Fruit fly (Drosophila melanogaster) whole organism, embryonic: ENCODE measurements around the gene dlp.
A peak's percentile ranks its signal among the peaks of the same experiment; 100 is the strongest.

Experiments
- Ada2b ChIP-seq: fragments of 200-800 bp; sonication (Bioruptor generic); IDR thresholded peaks from 2 replicates; pipeline ENCODE4 v1.3.6; 2022; ENCODE audit warnings: missing biosample characterization, missing genetic modification characterization
- CG10267 ChIP-seq: fragments of 200-800 bp; sonication (Bioruptor generic); optimal IDR thresholded peaks from 2 replicates; lab custom pipeline; 2018; ENCODE audit warnings: missing biosample characterization, mild to moderate bottlenecking, missing genetic modification characterization, moderate library complexity
- CG10979 ChIP-seq: fragments of 200-800 bp; sonication (Bioruptor generic); optimal IDR thresholded peaks from 2 replicates; lab custom pipeline; 2018; ENCODE audit warnings: missing biosample characterization, mild to moderate bottlenecking, missing genetic modification characterization, moderate library complexity
- CG11247 ChIP-seq: fragments of 200-800 bp; sonication (Bioruptor generic); IDR thresholded peaks from 2 replicates; pipeline ENCODE4 v1.3.6; 2022; ENCODE audit warnings: missing biosample characterization, missing genetic modification characterization
- CG14050 ChIP-seq: fragments of 200-800 bp; sonication (Bioruptor generic); IDR thresholded peaks from 3 replicates; pipeline ENCODE4 v1.3.6; 2022; ENCODE audit warnings: missing biosample characterization, missing genetic modification characterization
- CG15696 ChIP-seq: fragments of 200-800 bp; sonication (Bioruptor generic); optimal IDR thresholded peaks from 2 replicates; lab custom pipeline; 2019; ENCODE audit warnings: missing biosample characterization, mild to moderate bottlenecking, missing genetic modification characterization, moderate library complexity
- CG17829 ChIP-seq: fragments of 200-800 bp; optimal IDR thresholded peaks from 2 replicates; lab custom pipeline; 2019; ENCODE audit warnings: missing biosample characterization, mild to moderate bottlenecking, missing genetic modification characterization, moderate library complexity
- CG1832 ChIP-seq: fragments of 200-800 bp; sonication (Bioruptor generic); optimal IDR thresholded peaks from 2 replicates; lab custom pipeline; 2017; ENCODE audit warnings: missing biosample characterization, mild to moderate bottlenecking, missing genetic modification characterization, inconsistent platforms
- CG2120 ChIP-seq: fragments of 200-800 bp; sonication (Bioruptor generic); optimal IDR thresholded peaks from 3 replicates; lab custom pipeline; 2016; ENCODE audit warnings: missing biosample characterization, missing genetic modification characterization
- CG34376 ChIP-seq: fragments of 200-800 bp; sonication (Bioruptor generic); optimal IDR thresholded peaks from 2 replicates; lab custom pipeline; 2018; ENCODE audit warnings: missing biosample characterization, mild to moderate bottlenecking, missing genetic modification characterization
- CG4360 ChIP-seq: fragments of 200-800 bp; sonication (Bioruptor generic); IDR thresholded peaks from 2 replicates; pipeline ENCODE4 v1.3.6; 2022; ENCODE audit warnings: missing biosample characterization, missing genetic modification characterization
- CG4404 ChIP-seq: fragments of 200-800 bp; sonication (Bioruptor generic); IDR thresholded peaks from 2 replicates; pipeline ENCODE4 v1.3.6; 2022; ENCODE audit warnings: missing biosample characterization, missing genetic modification characterization
- CG7556 ChIP-seq: fragments of 200-800 bp; sonication (Bioruptor generic); optimal IDR thresholded peaks from 2 replicates; lab custom pipeline; 2017; ENCODE audit warnings: missing biosample characterization, mild to moderate bottlenecking, missing genetic modification characterization
- CG7786 ChIP-seq: fragments of 200-800 bp; sonication (Bioruptor generic); optimal IDR thresholded peaks from 2 replicates; lab custom pipeline; 2016; ENCODE audit warnings: missing biosample characterization, missing genetic modification characterization
- CG8089 ChIP-seq: fragments of 200-800 bp; sonication (Bioruptor generic); optimal IDR thresholded peaks from 3 replicates; lab custom pipeline; 2016; ENCODE audit warnings: missing biosample characterization, missing genetic modification characterization
- CG8388 ChIP-seq: fragments of 200-800 bp; sonication (Bioruptor generic); optimal IDR thresholded peaks from 2 replicates; lab custom pipeline; 2019; ENCODE audit warnings: missing biosample characterization, mild to moderate bottlenecking, missing genetic modification characterization, moderate library complexity
- CG9437 ChIP-seq: fragments of 200-800 bp; sonication (Bioruptor generic); optimal IDR thresholded peaks from 2 replicates; lab custom pipeline; 2018; ENCODE audit warnings: missing biosample characterization, mild to moderate bottlenecking, missing genetic modification characterization
- CG9609 ChIP-seq: fragments of 200-800 bp; sonication (Bioruptor generic); optimal IDR thresholded peaks from 3 replicates; lab custom pipeline; 2016; ENCODE audit warnings: missing biosample characterization, missing genetic modification characterization
- Dbx ChIP-seq: fragments of 200-800 bp; sonication (Bioruptor generic); IDR thresholded peaks from 3 replicates; pipeline ENCODE4 v1.3.6; 2022; ENCODE audit warnings: missing biosample characterization, missing genetic modification characterization
- Dip3 ChIP-seq: fragments of 200-800 bp; sonication (Bioruptor generic); optimal IDR thresholded peaks from 3 replicates; lab custom pipeline; 2016; ENCODE audit warnings: missing biosample characterization, missing genetic modification characterization
- Drgx ChIP-seq: fragments of 200-800 bp; sonication (Bioruptor generic); IDR thresholded peaks from 2 replicates; pipeline ENCODE4 v1.3.6; 2022; ENCODE audit warnings: missing biosample characterization, missing genetic modification characterization
- E2f1 ChIP-seq: fragments of 200-800 bp; sonication (Bioruptor generic); IDR thresholded peaks from 2 replicates; pipeline ENCODE4 v1.3.6; 2022; ENCODE audit warnings: missing biosample characterization, missing genetic modification characterization
- Ets97D ChIP-seq: fragments of 200-800 bp; sonication (Bioruptor generic); optimal IDR thresholded peaks from 3 replicates; lab custom pipeline; 2016; ENCODE audit warnings: missing biosample characterization, missing genetic modification characterization
- Hr78 ChIP-seq, 2 experiments: fragments of 200-800 bp in 1 of 2; fragments of >200 bp in 1 of 2; sonication (Bioruptor generic) in 1 of 2; optimal IDR thresholded peaks; 2 replicates each; lab custom pipeline; 2017 to 2019; ENCODE audit warnings: missing biosample characterization in 2 of 2, missing genetic modification characterization in 2 of 2, mild to moderate bottlenecking in 1 of 2, moderate library complexity in 1 of 2
- NC2β ChIP-seq: fragments of 200-800 bp; sonication (Bioruptor generic); optimal IDR thresholded peaks from 2 replicates; lab custom pipeline; 2016; ENCODE audit warnings: missing biosample characterization, missing genetic modification characterization
- Nf-YC ChIP-seq: fragments of 200-800 bp; optimal IDR thresholded peaks from 3 replicates; lab custom pipeline; 2019; ENCODE audit warnings: missing biosample characterization, mild to moderate bottlenecking, missing genetic modification characterization, moderate library complexity
- Vsx1 ChIP-seq: fragments of 200-800 bp; sonication (Bioruptor generic); optimal IDR thresholded peaks from 2 replicates; lab custom pipeline; 2017; ENCODE audit warnings: missing biosample characterization, mild to moderate bottlenecking, missing genetic modification characterization, missing genetic modification reagents
- abd-A ChIP-seq: fragments of 200-800 bp; sonication (Bioruptor generic); optimal IDR thresholded peaks from 3 replicates; lab custom pipeline; 2019; ENCODE audit warnings: missing biosample characterization, mild to moderate bottlenecking, missing genetic modification characterization, moderate library complexity
- ara ChIP-seq: fragments of 200-800 bp; sonication (Bioruptor generic); IDR thresholded peaks from 2 replicates; pipeline ENCODE4 v1.3.6; 2022; ENCODE audit warnings: missing biosample characterization, missing genetic modification characterization
- ash1 ChIP-seq: fragments of 200-800 bp; sonication (Bioruptor generic); optimal IDR thresholded peaks from 2 replicates; lab custom pipeline; 2018; ENCODE audit warnings: missing biosample characterization, mild to moderate bottlenecking, missing genetic modification characterization
- bsh ChIP-seq, 2 experiments: fragments of 200-800 bp; sonication (Bioruptor generic); optimal IDR thresholded peaks; 2 replicates each; lab custom pipeline; 2017 to 2018; ENCODE audit warnings: mild to moderate bottlenecking in 2 of 2, missing biosample characterization in 2 of 2, missing genetic modification characterization in 2 of 2, moderate library complexity in 1 of 2
- cato ChIP-seq: fragments of 200-800 bp; sonication (Bioruptor generic); optimal IDR thresholded peaks from 2 replicates; lab custom pipeline; 2016; ENCODE audit warnings: missing biosample characterization, missing genetic modification characterization, borderline replicate concordance
- eve ChIP-seq, 2 experiments: fragments of >200 bp; optimal IDR thresholded peaks; 2 replicates each; lab custom pipeline; 2017; ENCODE audit warnings: missing biosample characterization in 2 of 2, missing genetic modification characterization in 2 of 2
- fd102C ChIP-seq: fragments of 200-800 bp; sonication (Bioruptor generic); optimal IDR thresholded peaks from 2 replicates; lab custom pipeline; 2018; ENCODE audit warnings: missing biosample characterization, mild to moderate bottlenecking, missing genetic modification characterization, moderate library complexity
- fd64A ChIP-seq: fragments of 200-800 bp; sonication (Bioruptor generic); optimal IDR thresholded peaks from 3 replicates; lab custom pipeline; 2018; ENCODE audit warnings: missing biosample characterization, mild to moderate bottlenecking, missing genetic modification characterization
- gfzf ChIP-seq: fragments of 200-800 bp; sonication (Bioruptor generic); optimal IDR thresholded peaks from 2 replicates; lab custom pipeline; 2016; ENCODE audit warnings: missing biosample characterization, mild to moderate bottlenecking, missing genetic modification characterization, moderate library complexity
- gro ChIP-seq: fragments of 200-800 bp; sonication (Bioruptor generic); optimal IDR thresholded peaks from 2 replicates; lab custom pipeline; 2016; ENCODE audit warnings: missing biosample characterization, missing genetic modification characterization
- kay ChIP-seq: fragments of 200-800 bp; sonication (Bioruptor generic); optimal IDR thresholded peaks from 2 replicates; lab custom pipeline; 2016; ENCODE audit warnings: missing biosample characterization, missing genetic modification characterization
- mld ChIP-seq: fragments of 200-800 bp; sonication (Bioruptor generic); IDR thresholded peaks from 3 replicates; pipeline ENCODE4 v1.3.6; 2022; ENCODE audit warnings: missing biosample characterization, missing genetic modification characterization; ENCODE audit not compliant: partially characterized antibody
- pfk ChIP-seq: fragments of 200-800 bp; sonication (Bioruptor generic); optimal IDR thresholded peaks from 2 replicates; lab custom pipeline; 2018; ENCODE audit warnings: missing biosample characterization, mild to moderate bottlenecking, missing genetic modification characterization, moderate library complexity
- pita ChIP-seq: fragments of 200-800 bp; sonication (Bioruptor generic); optimal IDR thresholded peaks from 2 replicates; lab custom pipeline; 2017; ENCODE audit warnings: missing biosample characterization, mild to moderate bottlenecking, missing genetic modification characterization
- repo ChIP-seq: fragments of 200-800 bp; sonication (Bioruptor generic); optimal IDR thresholded peaks from 2 replicates; lab custom pipeline; 2016; ENCODE audit warnings: missing biosample characterization, missing genetic modification characterization
- salm ChIP-seq: fragments of 200-800 bp; sonication (Bioruptor generic); optimal IDR thresholded peaks from 2 replicates; lab custom pipeline; 2018; ENCODE audit warnings: missing biosample characterization, mild to moderate bottlenecking, missing genetic modification characterization
- tio ChIP-seq: fragments of 200-800 bp; sonication (Bioruptor generic); optimal IDR thresholded peaks from 2 replicates; lab custom pipeline; 2017; ENCODE audit warnings: missing biosample characterization, missing genetic modification characterization, inconsistent platforms
- trem ChIP-seq: fragments of 200-800 bp; optimal IDR thresholded peaks from 3 replicates; lab custom pipeline; 2019; ENCODE audit warnings: missing biosample characterization, mild to moderate bottlenecking, missing genetic modification characterization, moderate library complexity
- vfl ChIP-seq: fragments of 200-800 bp; sonication (Bioruptor generic); optimal IDR thresholded peaks from 2 replicates; lab custom pipeline; 2016; ENCODE audit warnings: missing biosample characterization, missing genetic modification characterization
- wek ChIP-seq: fragments of 200-800 bp; sonication (Bioruptor generic); optimal IDR thresholded peaks from 3 replicates; lab custom pipeline; 2018; ENCODE audit warnings: missing biosample characterization, mild to moderate bottlenecking, missing genetic modification characterization, moderate library complexity
- zen2 ChIP-seq: fragments of 200-800 bp; sonication (Bioruptor generic); IDR thresholded peaks from 3 replicates; pipeline ENCODE4 v1.3.6; 2022; ENCODE audit warnings: missing biosample characterization, missing genetic modification characterization; ENCODE audit not compliant: partially characterized antibody

dlp gene

dm6 chr3L:14611406-14612335 is 20.7 kb upstream of the dlp start (continued):
- TF ChIP-seq gfzf (GFP tag; lab: Kevin White, UChicago) (no peak), CG14050 (GFP tag; lab: Robert Waterston, UW) (no peak), salm (tag; lab: Kevin White, UChicago) (no peak), CG8388 (GFP tag; lab: Kevin White, UChicago) (peak; percentile 26), pfk (GFP tag; lab: Kevin White, UChicago) (no peak), fd64A (GFP tag; lab: Kevin White, UChicago) (no peak), CG4360 (GFP tag; lab: Robert Waterston, UW) (0 out of 2 replicates have a peak, but pooled peaks have one; percentile 17), ara (GFP tag; lab: Robert Waterston, UW) (no peak), vfl (GFP tag; lab: Kevin White, UChicago) (no peak), pita (GFP tag; lab: Kevin White, UChicago) (no peak), CG1832 (no peak), CG7786 (no peak), Nf-YC (no peak), abd-A (tag; lab: Kevin White, UChicago) (no peak), CG10979 (tag; lab: Kevin White, UChicago) (peak; percentile 57), CG11247 (no peak), CG17829 (tag; lab: Kevin White, UChicago) (peak; percentile 63), zen2 (no peak), CG10267 (tag; lab: Kevin White, UChicago) (peak; percentile 45), Dip3 (GFP tag; lab: Kevin White, UChicago) (no peak), kay (no peak), repo (GFP tag; lab: Kevin White, UChicago) (no peak), eve (GFP tag; optimal IDR thresholded peaks at IDR 0.05; lab: Kevin White, UChicago) (no peak), fd102C (GFP tag; lab: Kevin White, UChicago) (no peak), CG8089 (GFP tag; lab: Kevin White, UChicago) (no peak), ash1 (GFP tag; lab: Kevin White, UChicago) (no peak), Ada2b (GFP tag; lab: Robert Waterston, UW) (no peak), CG4404 (GFP tag; lab: Robert Waterston, UW) (no peak), bsh (GFP tag; optimal IDR thresholded peaks at IDR 0.05; lab: Kevin White, UChicago) (no peak), trem (tag; lab: Kevin White, UChicago) (no peak), CG2120 (GFP tag; lab: Kevin White, UChicago) (no peak), gro (no peak), E2f1 (GFP tag; lab: Robert Waterston, UW) (no peak), Hr78 (GFP tag; optimal IDR thresholded peaks at IDR 0.05; lab: Kevin White, UChicago) (no peak), Dbx (GFP tag; lab: Robert Waterston, UW) (no peak), mld (GFP tag; lab: Robert Waterston, UW) (no peak), CG34376 (GFP tag; lab: Kevin White, UChicago) (no peak), CG9437 (GFP tag; lab: Kevin White, UChicago) (peak; percentile 31), Vsx1 (peak; percentile 1), CG15696 (tag; lab: Kevin White, UChicago) (peak; percentile 16), tio (GFP tag; lab: Kevin White, UChicago) (no peak), cato (no peak), wek (GFP tag; lab: Kevin White, UChicago) (no peak), CG7556 (GFP tag; lab: Kevin White, UChicago) (peak; percentile 18), Ets97D (GFP tag; lab: Kevin White, UChicago) (no peak), NC2β (no peak), Drgx (GFP tag; lab: Robert Waterston, UW) (no peak), CG9609 (GFP tag; lab: Kevin White, UChicago) (no peak)
